Fruit fly (Drosophila melanogaster) whole organism, embryonic: ENCODE data around the gene Ubc7.

Experiments
- ATbp ChIP-seq: fragments of 200-800 bp; sonication (Bioruptor generic); optimal IDR thresholded peaks from 2 replicates; lab custom pipeline; 2017; ENCODE audit warnings: missing biosample characterization, mild to moderate bottlenecking, missing genetic modification characterization, missing genetic modification reagents
- C15 ChIP-seq: fragments of 200-800 bp; sonication (Bioruptor generic); IDR thresholded peaks from 3 replicates; pipeline ENCODE4 v1.3.6; 2022; ENCODE audit warnings: missing biosample characterization, missing genetic modification characterization
- CG11456 ChIP-seq: fragments of 200-800 bp; sonication (Bioruptor generic); IDR thresholded peaks from 3 replicates; pipeline ENCODE4 v1.3.6; 2022; ENCODE audit warnings: missing biosample characterization, missing genetic modification characterization
- CG12071 ChIP-seq: fragments of 200-800 bp; sonication (Bioruptor generic); optimal IDR thresholded peaks from 3 replicates; lab custom pipeline; 2018; ENCODE audit warnings: missing biosample characterization, mild to moderate bottlenecking, missing genetic modification characterization
- CG12104 ChIP-seq: fragments of 200-800 bp; sonication (Bioruptor generic); optimal IDR thresholded peaks from 3 replicates; lab custom pipeline; 2016; ENCODE audit warnings: missing biosample characterization, missing genetic modification characterization
- CG12769 ChIP-seq: fragments of 200-800 bp; sonication (Bioruptor generic); optimal IDR thresholded peaks from 2 replicates; lab custom pipeline; 2019; ENCODE audit warnings: missing biosample characterization, mild to moderate bottlenecking, missing genetic modification characterization, moderate library complexity
- CG13123 ChIP-seq: fragments of 200-800 bp; sonication (Bioruptor generic); optimal IDR thresholded peaks from 2 replicates; lab custom pipeline; 2016; ENCODE audit warnings: missing biosample characterization, missing genetic modification characterization
- CG15514 ChIP-seq: fragments of 200-800 bp; sonication (Bioruptor generic); optimal IDR thresholded peaks from 3 replicates; lab custom pipeline; 2017; ENCODE audit warnings: missing biosample characterization, missing genetic modification characterization, mild to moderate bottlenecking, moderate library complexity, missing genetic modification reagents
- CG17328 ChIP-seq: fragments of 200-800 bp; sonication (Bioruptor generic); IDR thresholded peaks from 2 replicates; pipeline ENCODE4 v1.3.6; 2022; ENCODE audit warnings: missing biosample characterization, missing genetic modification characterization
- CG1792 ChIP-seq: fragments of 200-800 bp; sonication (Bioruptor generic); optimal IDR thresholded peaks from 2 replicates; lab custom pipeline; 2016; ENCODE audit warnings: missing biosample characterization, missing genetic modification characterization
- CG2116 ChIP-seq: fragments of 200-800 bp; sonication (Bioruptor generic); optimal IDR thresholded peaks from 3 replicates; lab custom pipeline; 2018; ENCODE audit warnings: missing biosample characterization, mild to moderate bottlenecking, missing genetic modification characterization
- CG2678 ChIP-seq: fragments of 200-800 bp; sonication (Bioruptor generic); optimal IDR thresholded peaks from 3 replicates; lab custom pipeline; 2019; ENCODE audit warnings: missing biosample characterization, mild to moderate bottlenecking, missing genetic modification characterization, moderate library complexity
- CG32767 ChIP-seq: fragments of 200-800 bp; sonication (Bioruptor generic); IDR thresholded peaks from 2 replicates; pipeline ENCODE4 v1.3.6; 2022; ENCODE audit warnings: missing biosample characterization, missing genetic modification characterization
- CG32772 ChIP-seq: fragments of 200-800 bp; sonication (Bioruptor generic); IDR thresholded peaks from 2 replicates; pipeline ENCODE4 v1.3.6; 2022; ENCODE audit warnings: missing biosample characterization, missing genetic modification characterization
- CG34376 ChIP-seq: fragments of 200-800 bp; sonication (Bioruptor generic); optimal IDR thresholded peaks from 2 replicates; lab custom pipeline; 2018; ENCODE audit warnings: missing biosample characterization, mild to moderate bottlenecking, missing genetic modification characterization
- CG3995 ChIP-seq: fragments of 200-800 bp; sonication (Bioruptor generic); optimal IDR thresholded peaks from 3 replicates; lab custom pipeline; 2016; ENCODE audit warnings: missing biosample characterization, missing genetic modification characterization
- CG4328 ChIP-seq: fragments of 200-800 bp; sonication (Bioruptor generic); optimal IDR thresholded peaks from 3 replicates; lab custom pipeline; 2017; ENCODE audit warnings: missing biosample characterization, missing genetic modification reagents, missing genetic modification characterization
- CG6689 ChIP-seq: fragments of 200-800 bp; sonication (Bioruptor generic); IDR thresholded peaks from 2 replicates; pipeline ENCODE4 v1.3.6; 2022; ENCODE audit warnings: missing biosample characterization, missing genetic modification characterization
- CG6765 ChIP-seq: fragments of 200-800 bp; sonication (Bioruptor generic); optimal IDR thresholded peaks from 3 replicates; lab custom pipeline; 2017; ENCODE audit warnings: missing biosample characterization, mild to moderate bottlenecking, missing genetic modification characterization
- CG8388 ChIP-seq: fragments of 200-800 bp; sonication (Bioruptor generic); optimal IDR thresholded peaks from 2 replicates; lab custom pipeline; 2019; ENCODE audit warnings: missing biosample characterization, mild to moderate bottlenecking, missing genetic modification characterization, moderate library complexity
- CG9609 ChIP-seq: fragments of 200-800 bp; sonication (Bioruptor generic); optimal IDR thresholded peaks from 3 replicates; lab custom pipeline; 2016; ENCODE audit warnings: missing biosample characterization, missing genetic modification characterization
- HLH3B ChIP-seq: fragments of 200-800 bp; sonication (Bioruptor generic); IDR thresholded peaks from 2 replicates; pipeline ENCODE4 v1.3.6; 2022; ENCODE audit warnings: missing biosample characterization, missing genetic modification characterization
- Hand ChIP-seq: fragments of 200-800 bp; sonication (Bioruptor generic); optimal IDR thresholded peaks from 2 replicates; lab custom pipeline; 2017; ENCODE audit warnings: mild to moderate bottlenecking, missing biosample characterization, missing genetic modification reagents, missing genetic modification characterization
- Med ChIP-seq: fragments of 200-800 bp; sonication (Bioruptor generic); peaks from one replicate; lab custom pipeline; 2016; ENCODE audit warnings: missing biosample characterization, missing genetic modification characterization, mild to moderate bottlenecking, inconsistent platforms, moderate library complexity
- NC2β ChIP-seq: fragments of 200-800 bp; sonication (Bioruptor generic); optimal IDR thresholded peaks from 2 replicates; lab custom pipeline; 2016; ENCODE audit warnings: missing biosample characterization, missing genetic modification characterization
- PHDP ChIP-seq: fragments of 200-800 bp; sonication (Bioruptor generic); optimal IDR thresholded peaks from 3 replicates; lab custom pipeline; 2018; ENCODE audit warnings: missing biosample characterization, mild to moderate bottlenecking, missing genetic modification characterization, moderate library complexity
- Pdp1 ChIP-seq, 2 experiments: fragments of 200-800 bp; sonication (Bioruptor generic); optimal IDR thresholded peaks; 3 replicates each; lab custom pipeline; 2016; ENCODE audit warnings: missing biosample characterization in 2 of 2, missing genetic modification characterization in 2 of 2, mild to moderate bottlenecking in 1 of 2, moderate library complexity in 1 of 2
- Side ChIP-seq: fragments of 200-800 bp; sonication (Bioruptor generic); optimal IDR thresholded peaks from 2 replicates; lab custom pipeline; 2016; ENCODE audit warnings: missing biosample characterization, missing genetic modification characterization
- Sox100B ChIP-seq: fragments of 200-800 bp; sonication (Bioruptor generic); optimal IDR thresholded peaks from 3 replicates; lab custom pipeline; 2018; ENCODE audit warnings: missing biosample characterization, mild to moderate bottlenecking, missing genetic modification characterization
- bowl ChIP-seq: fragments of 200-800 bp; sonication (Bioruptor generic); IDR thresholded peaks from 2 replicates; pipeline ENCODE4 v1.3.6; 2022; ENCODE audit warnings: missing biosample characterization, missing genetic modification characterization
- br ChIP-seq: fragments of >200 bp; optimal IDR thresholded peaks from 2 replicates; lab custom pipeline; 2017
- chinmo ChIP-seq: fragments of 200-800 bp; sonication (Bioruptor generic); IDR thresholded peaks from 4 replicates; pipeline ENCODE4 v1.3.6; 2022; ENCODE audit warnings: missing biosample characterization, missing genetic modification characterization; ENCODE audit not compliant: partially characterized antibody
- corto ChIP-seq: fragments of 200-800 bp; sonication (Bioruptor generic); optimal IDR thresholded peaks from 2 replicates; lab custom pipeline; 2016; ENCODE audit warnings: missing biosample characterization, mild to moderate bottlenecking, missing genetic modification characterization, moderate library complexity
- crp ChIP-seq, 2 experiments: fragments of 200-800 bp; sonication (Bioruptor generic); optimal IDR thresholded peaks; 2 replicates in 1 of 2; 3 replicates in 1 of 2; lab custom pipeline; 2017; ENCODE audit warnings: missing biosample characterization in 2 of 2, missing genetic modification characterization in 2 of 2, mild to moderate bottlenecking in 1 of 2, moderate library complexity in 1 of 2
- fru ChIP-seq: fragments of >200 bp; optimal IDR thresholded peaks from 2 replicates; lab custom pipeline; 2017
- gce ChIP-seq: fragments of 200-800 bp; sonication (Bioruptor generic); IDR thresholded peaks from 3 replicates; pipeline ENCODE4 v1.3.6; 2022; ENCODE audit warnings: missing biosample characterization, missing genetic modification characterization
- gcm ChIP-seq: fragments of 200-800 bp; sonication (Bioruptor generic); optimal IDR thresholded peaks from 2 replicates; lab custom pipeline; 2019; ENCODE audit warnings: missing biosample characterization, mild to moderate bottlenecking, missing genetic modification characterization, moderate library complexity
- gcm2 ChIP-seq: fragments of 200-800 bp; sonication (Bioruptor generic); optimal IDR thresholded peaks from 2 replicates; lab custom pipeline; 2016; ENCODE audit warnings: missing biosample characterization, missing genetic modification characterization
- hb ChIP-seq: fragments of 200-800 bp; sonication (Bioruptor generic); IDR thresholded peaks from 3 replicates; pipeline ENCODE4 v1.3.6; 2022; ENCODE audit warnings: missing biosample characterization, missing genetic modification characterization; ENCODE audit not compliant: partially characterized antibody
- jigr1 ChIP-seq: fragments of 200-800 bp; sonication (Bioruptor generic); IDR thresholded peaks from 3 replicates; pipeline ENCODE4 v1.3.6; 2022; ENCODE audit warnings: missing biosample characterization, missing genetic modification characterization
- lbe ChIP-seq: fragments of 200-800 bp; sonication (Bioruptor generic); optimal IDR thresholded peaks from 2 replicates; lab custom pipeline; 2016; ENCODE audit warnings: missing biosample characterization, mild to moderate bottlenecking, missing genetic modification characterization
- oc ChIP-seq: fragments of 200-800 bp; sonication (Bioruptor generic); optimal IDR thresholded peaks from 2 replicates; lab custom pipeline; 2018; ENCODE audit warnings: missing biosample characterization, mild to moderate bottlenecking, missing genetic modification characterization, moderate library complexity
- odd ChIP-seq: fragments of 200-800 bp; sonication (Bioruptor generic); optimal IDR thresholded peaks from 2 replicates; lab custom pipeline; 2017; ENCODE audit warnings: missing biosample characterization, mild to moderate bottlenecking, missing genetic modification characterization
- onecut ChIP-seq: fragments of 200-800 bp; sonication (Bioruptor generic); IDR thresholded peaks from 2 replicates; pipeline ENCODE4 v1.3.6; 2022; ENCODE audit warnings: missing biosample characterization, missing genetic modification characterization
- pho ChIP-seq: fragments of 200-800 bp; sonication (Bioruptor generic); optimal IDR thresholded peaks from 2 replicates; lab custom pipeline; 2016; ENCODE audit warnings: missing biosample characterization, missing genetic modification characterization
- pzg ChIP-seq: fragments of 200-800 bp; sonication (Bioruptor generic); optimal IDR thresholded peaks from 3 replicates; lab custom pipeline; 2018; ENCODE audit warnings: missing biosample characterization, mild to moderate bottlenecking, missing genetic modification characterization, moderate library complexity
- repo ChIP-seq: fragments of 200-800 bp; sonication (Bioruptor generic); optimal IDR thresholded peaks from 2 replicates; lab custom pipeline; 2016; ENCODE audit warnings: missing biosample characterization, missing genetic modification characterization
- row ChIP-seq: fragments of 200-800 bp; sonication (Bioruptor generic); IDR thresholded peaks from 3 replicates; pipeline ENCODE4 v1.3.6; 2022; ENCODE audit warnings: missing biosample characterization, missing genetic modification characterization
- sens ChIP-seq: fragments of 200-800 bp; sonication (Bioruptor generic); peaks from one replicate; lab custom pipeline; 2016; ENCODE audit warnings: missing biosample characterization, missing genetic modification characterization
- slbo ChIP-seq: fragments of 200-800 bp; sonication (Bioruptor generic); IDR thresholded peaks from 2 replicates; pipeline ENCODE4 v1.3.6; 2022; ENCODE audit warnings: missing biosample characterization, missing genetic modification characterization
- wor ChIP-seq: fragments of 200-800 bp; sonication (Bioruptor generic); IDR thresholded peaks from 2 replicates; pipeline ENCODE4 v1.3.6; 2022; ENCODE audit warnings: missing biosample characterization, missing genetic modification characterization
- yki ChIP-seq: fragments of >200 bp; optimal IDR thresholded peaks from 3 replicates; lab custom pipeline; 2018

Ubc7 gene

DNA sequence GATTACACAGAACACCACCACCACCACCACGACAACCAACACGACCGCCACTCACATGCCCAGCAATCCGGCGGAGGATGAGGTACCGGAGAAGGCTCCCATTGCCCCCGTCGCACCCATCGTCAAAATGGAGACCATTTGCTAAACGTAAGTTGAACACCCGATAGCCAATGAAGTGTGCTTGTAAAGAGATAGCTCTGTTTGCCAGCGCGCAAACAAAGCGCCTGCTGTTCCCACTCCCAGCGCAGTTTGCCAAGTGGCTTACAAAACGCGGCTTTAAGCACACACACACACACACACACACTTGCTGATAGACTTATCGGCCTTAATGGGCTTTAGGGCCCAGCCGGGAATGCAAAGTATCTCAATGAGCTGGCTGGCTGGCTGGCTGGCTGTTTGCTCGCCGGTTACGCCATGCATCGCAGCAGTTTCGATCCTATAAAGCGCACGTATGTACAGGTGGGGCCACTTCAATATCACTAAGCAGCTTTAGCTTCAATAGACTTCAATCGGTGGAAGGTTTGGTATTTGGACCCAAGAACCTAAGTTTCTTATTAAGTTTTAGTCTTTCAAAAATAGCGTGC, 50.0 kb downstream of the Ubc7 start:
- no peak for TF ChIP-seq CG9609 (GFP tag; lab: Kevin White, UChicago)
- TF ChIP-seq CG6765 (GFP tag; lab: Kevin White, UChicago): no peak
- no peak for TF ChIP-seq CG2678 (tag; lab: Kevin White, UChicago)
- no peak for TF ChIP-seq yki
- no peak for TF ChIP-seq CG12104
- TF ChIP-seq CG13123 (GFP tag; lab: Kevin White, UChicago): no peak
- TF ChIP-seq NC2β: no peak
- TF ChIP-seq CG17328 (GFP tag; lab: Robert Waterston, UW): no peak
- no peak for TF ChIP-seq bowl (GFP tag; lab: Robert Waterston, UW)
- TF ChIP-seq corto (GFP tag; lab: Kevin White, UChicago): no peak
- no peak for TF ChIP-seq row (GFP tag; lab: Robert Waterston, UW)
- TF ChIP-seq C15 (GFP tag; lab: Robert Waterston, UW): no peak
- TF ChIP-seq CG11456: no peak
- TF ChIP-seq CG15514 (GFP tag; lab: Kevin White, UChicago): no peak
- peak in 1 of 2 experiments; percentile 70 for TF ChIP-seq Pdp1 (GFP tag; optimal IDR thresholded peaks at IDR 0.05; lab: Kevin White, UChicago)
- no peak for TF ChIP-seq pho (GFP tag; lab: Kevin White, UChicago)
- no peak for TF ChIP-seq fru (lab: Kevin White, UChicago)
- TF ChIP-seq Sox100B (GFP tag; lab: Kevin White, UChicago): no peak
- no peak for TF ChIP-seq jigr1
- no peak for TF ChIP-seq gcm2 (GFP tag; lab: Kevin White, UChicago)
- TF ChIP-seq gcm: no peak
- peak; percentile 78 for TF ChIP-seq sens (GFP tag; lab: Kevin White, UChicago)
- no peak for TF ChIP-seq onecut (GFP tag; lab: Robert Waterston, UW)
- peak; percentile 6; the same call in 1 of the 2 replicates for TF ChIP-seq slbo
- TF ChIP-seq pzg (GFP tag; lab: Kevin White, UChicago): no peak
- no peak for TF ChIP-seq CG4328 (GFP tag; lab: Kevin White, UChicago)
- TF ChIP-seq Side (GFP tag; lab: Kevin White, UChicago): no peak
- TF ChIP-seq odd (GFP tag; lab: Kevin White, UChicago): no peak
- 0 out of 2 replicates have a peak, but pooled peaks have one; percentile 16 for TF ChIP-seq HLH3B (GFP tag; lab: Robert Waterston, UW)
- no peak for TF ChIP-seq CG2116 (GFP tag; lab: Kevin White, UChicago)
- TF ChIP-seq Med (GFP tag; lab: Kevin White, UChicago): peak; percentile 35
- TF ChIP-seq CG12769 (tag; lab: Kevin White, UChicago): peak; percentile 7
- peak; percentile 70 for TF ChIP-seq oc (tag; lab: Kevin White, UChicago)
- no peak for TF ChIP-seq repo (GFP tag; lab: Kevin White, UChicago)
- TF ChIP-seq CG12071: no peak
- TF ChIP-seq CG3995 (GFP tag; lab: Kevin White, UChicago): no peak
- TF ChIP-seq hb: no peak
- TF ChIP-seq PHDP: no peak
- TF ChIP-seq Hand (GFP tag; lab: Kevin White, UChicago): no peak
- no peak for TF ChIP-seq CG8388 (GFP tag; lab: Kevin White, UChicago)
- no peak for TF ChIP-seq CG1792 (GFP tag; lab: Kevin White, UChicago)
- TF ChIP-seq CG32767 (GFP tag; lab: Robert Waterston, UW): no peak
- no peak for TF ChIP-seq wor (GFP tag; lab: Robert Waterston, UW)
- no peak for TF ChIP-seq chinmo (GFP tag; lab: Robert Waterston, UW)
- no peak for TF ChIP-seq CG32772 (GFP tag; lab: Robert Waterston, UW)
- TF ChIP-seq CG34376: no peak
- TF ChIP-seq br (lab: Kevin White, UChicago): no peak
- no peak for TF ChIP-seq CG6689
- no peak for TF ChIP-seq crp (GFP tag; optimal IDR thresholded peaks at IDR 0.05; lab: Kevin White, UChicago)
- no peak for TF ChIP-seq lbe (GFP tag; lab: Kevin White, UChicago)
- peak; percentile 39 for TF ChIP-seq ATbp (GFP tag; lab: Kevin White, UChicago)
- no peak for TF ChIP-seq gce (GFP tag; lab: Robert Waterston, UW)
